Worm (Caenorhabditis elegans) whole organism, L2 larva: Measurements from ENCODE around the gene C09G9.8.

Experiments used
- C34F6.9 ChIP-seq: fragments of 150-350 bp; optimal IDR thresholded peaks from 2 replicates; lab custom pipeline; 2014; ENCODE audit warnings: missing biosample characterization, missing genetic modification characterization
- F13H6.1 ChIP-seq: sonication (generic microtip); optimal IDR thresholded peaks from 2 replicates; lab custom pipeline; 2016; ENCODE audit warnings: missing genetic modification characterization, missing compliant biosample characterization
- R02D3.7 ChIP-seq: fragments of 150-350 bp; optimal IDR thresholded peaks from 2 replicates; lab custom pipeline; 2014; ENCODE audit warnings: missing biosample characterization, missing genetic modification characterization
- ZK546.5 ChIP-seq: sonication (generic microtip); optimal IDR thresholded peaks from 2 replicates; lab custom pipeline; 2017; ENCODE audit warnings: missing biosample characterization, missing genetic modification characterization
- alr-1 ChIP-seq: fragments of 150-350 bp; optimal IDR thresholded peaks from 2 replicates; lab custom pipeline; 2014; ENCODE audit warnings: missing biosample characterization, missing genetic modification characterization
- aly-2 ChIP-seq: fragments of 150-350 bp; optimal IDR thresholded peaks from 2 replicates; lab custom pipeline; 2014; ENCODE audit warnings: missing biosample characterization, missing genetic modification characterization
- ama-1 ChIP-seq: fragments of 150-350 bp; optimal IDR thresholded peaks from 2 replicates; lab custom pipeline; 2018; ENCODE audit warnings: inconsistent platforms
- ceh-16 ChIP-seq: fragments of 150-350 bp; optimal IDR thresholded peaks from 2 replicates; lab custom pipeline; 2014; ENCODE audit warnings: missing biosample characterization, missing genetic modification characterization
- ceh-82 ChIP-seq: fragments of 150-350 bp; optimal IDR thresholded peaks from 2 replicates; lab custom pipeline; 2014; ENCODE audit warnings: missing biosample characterization, missing genetic modification characterization
- dmd-4 ChIP-seq: sonication (generic microtip); optimal IDR thresholded peaks from 2 replicates; lab custom pipeline; 2017; ENCODE audit warnings: missing biosample characterization, missing genetic modification characterization
- egl-27 ChIP-seq: sonication (generic microtip); optimal IDR thresholded peaks from 3 replicates; lab custom pipeline; 2017; ENCODE audit warnings: missing biosample characterization, missing genetic modification reagents, missing genetic modification characterization
- elt-1 ChIP-seq: fragments of 150-350 bp; optimal IDR thresholded peaks from 2 replicates; lab custom pipeline; 2014; ENCODE audit warnings: missing biosample characterization, missing genetic modification characterization
- fos-1 ChIP-seq: fragments of 150-350 bp; optimal IDR thresholded peaks from 2 replicates; lab custom pipeline; 2014; ENCODE audit warnings: missing biosample characterization, missing genetic modification characterization
- gmeb-1 ChIP-seq: fragments of 150-350 bp; optimal IDR thresholded peaks from 2 replicates; lab custom pipeline; 2014; ENCODE audit warnings: missing biosample characterization, missing genetic modification characterization
- lin-13 ChIP-seq: fragments of 150-350 bp; optimal IDR thresholded peaks from 2 replicates; lab custom pipeline; 2014; ENCODE audit warnings: missing biosample characterization, missing genetic modification reagents, missing genetic modification characterization
- mab-5 ChIP-seq: fragments of 150-350 bp; optimal IDR thresholded peaks from 2 replicates; lab custom pipeline; 2014; ENCODE audit warnings: missing biosample characterization, missing genetic modification characterization
- mbf-1 ChIP-seq: sonication (generic microtip); optimal IDR thresholded peaks from 2 replicates; lab custom pipeline; 2017; ENCODE audit warnings: missing biosample characterization, missing genetic modification characterization
- mdl-1 ChIP-seq, 2 experiments: fragments of 150-350 bp in 1 of 2; sonication (generic microtip) in 1 of 2; optimal IDR thresholded peaks; 2 replicates each; lab custom pipeline; 2017; ENCODE audit warnings: missing biosample characterization in 2 of 2, missing genetic modification characterization in 2 of 2
- nhr-10 ChIP-seq: sonication (generic microtip); optimal IDR thresholded peaks from 2 replicates; lab custom pipeline; 2017; ENCODE audit warnings: missing biosample characterization, missing genetic modification characterization
- nhr-129 ChIP-seq: fragments of 150-350 bp; optimal IDR thresholded peaks from 2 replicates; lab custom pipeline; 2014; ENCODE audit warnings: missing biosample characterization, missing genetic modification characterization
- nhr-21 ChIP-seq: fragments of 150-350 bp; optimal IDR thresholded peaks from 2 replicates; lab custom pipeline; 2014; ENCODE audit warnings: missing biosample characterization, missing genetic modification characterization
- nhr-23 ChIP-seq: fragments of 150-350 bp; optimal IDR thresholded peaks from 2 replicates; lab custom pipeline; 2014; ENCODE audit warnings: missing biosample characterization, missing genetic modification reagents, missing genetic modification characterization
- nhr-237 ChIP-seq: fragments of 150-350 bp; optimal IDR thresholded peaks from 2 replicates; lab custom pipeline; 2014; ENCODE audit warnings: missing biosample characterization, missing genetic modification characterization
- nhr-25 ChIP-seq: fragments of 150-350 bp; sonication (generic microtip); optimal IDR thresholded peaks from 3 replicates; lab custom pipeline; 2014; ENCODE audit warnings: missing biosample characterization, missing genetic modification characterization
- nhr-6 ChIP-seq: fragments of 150-350 bp; optimal IDR thresholded peaks from 2 replicates; lab custom pipeline; 2014; ENCODE audit warnings: missing biosample characterization, missing genetic modification characterization
- nhr-77 ChIP-seq: fragments of 150-350 bp; optimal IDR thresholded peaks from 2 replicates; lab custom pipeline; 2014; ENCODE audit warnings: missing biosample characterization, missing genetic modification characterization
- skn-1 ChIP-seq: sonication (generic microtip); optimal IDR thresholded peaks from 2 replicates; lab custom pipeline; 2017; ENCODE audit warnings: missing biosample characterization, missing genetic modification characterization
- sma-3 ChIP-seq: sonication (generic microtip); optimal IDR thresholded peaks from 2 replicates; lab custom pipeline; 2016; ENCODE audit warnings: missing genetic modification reagents, missing genetic modification characterization, missing compliant biosample characterization
- unc-39 ChIP-seq: fragments of 150-350 bp; optimal IDR thresholded peaks from 2 replicates; lab custom pipeline; 2014; ENCODE audit warnings: missing biosample characterization, missing genetic modification characterization
- unc-62 ChIP-seq: fragments of 150-350 bp; optimal IDR thresholded peaks from 2 replicates; lab custom pipeline; 2014; ENCODE audit warnings: missing biosample characterization, missing genetic modification reagents, missing genetic modification characterization
- ztf-1 ChIP-seq: fragments of 200-800 bp; sonication (Bioruptor generic); conservative IDR thresholded peaks from 2 replicates; pipeline ENCODE4 v1.3.6; 2022; ENCODE audit warnings: missing genetic modification characterization, missing compliant biosample characterization
- ztf-11 ChIP-seq: sonication (generic microtip); optimal IDR thresholded peaks from 2 replicates; lab custom pipeline; 2017; ENCODE audit warnings: missing biosample characterization, missing genetic modification characterization
- ztf-4 ChIP-seq: fragments of 150-350 bp; optimal IDR thresholded peaks from 2 replicates; lab custom pipeline; 2014; ENCODE audit warnings: missing biosample characterization, missing genetic modification characterization

The C09G9.8 gene

DNA sequence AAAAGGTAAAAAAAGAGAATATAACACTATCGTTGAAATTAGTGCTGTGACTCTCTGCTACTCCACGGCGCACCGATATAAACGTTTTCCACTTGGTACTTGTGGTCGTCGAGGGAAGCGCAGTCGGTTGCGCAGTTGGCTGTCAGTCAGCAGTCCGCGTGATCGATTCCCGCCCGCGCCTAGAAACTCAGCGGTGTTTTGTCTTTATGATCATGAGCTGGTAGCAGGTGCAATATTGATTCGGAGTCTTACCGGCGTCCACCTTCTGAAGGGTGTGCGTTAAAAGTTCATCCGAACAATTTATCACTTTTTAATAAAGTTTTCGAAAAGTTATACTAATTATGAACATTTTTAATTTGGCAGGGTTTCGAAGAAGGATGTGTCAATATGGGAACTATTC is 45.8 kb downstream of the C09G9.8 start (continued):
- TF ChIP-seq unc-62 (GFP tag; lab: Kevin White, UChicago) (no peak), dmd-4 (tag; lab: Kevin White, UChicago) (no peak), nhr-23 (no peak), nhr-6 (tag; lab: Kevin White, UChicago) (no peak), fos-1 (tag; lab: Kevin White, UChicago) (peak; percentile 78), egl-27 (tag; lab: Kevin White, UChicago) (peak; percentile 41), nhr-77 (no peak), ceh-82 (tag; lab: Kevin White, UChicago) (no peak), aly-2 (tag; lab: Kevin White, UChicago) (no peak), R02D3.7 (tag; lab: Kevin White, UChicago) (no peak), ztf-1 (no peak), nhr-10 (tag; lab: Kevin White, UChicago) (peak; percentile 24), lin-13 (GFP tag; lab: Kevin White, UChicago) (peak; percentile 70), ceh-16 (tag; lab: Kevin White, UChicago) (peak; percentile 42), elt-1 (tag; lab: Kevin White, UChicago) (no peak), mab-5 (peak; percentile 22), sma-3 (GFP tag; lab: Kevin White, UChicago) (peak; percentile 81), nhr-21 (peak; percentile 84), nhr-129 (tag; lab: Kevin White, UChicago) (peak; percentile 82)

DNA sequence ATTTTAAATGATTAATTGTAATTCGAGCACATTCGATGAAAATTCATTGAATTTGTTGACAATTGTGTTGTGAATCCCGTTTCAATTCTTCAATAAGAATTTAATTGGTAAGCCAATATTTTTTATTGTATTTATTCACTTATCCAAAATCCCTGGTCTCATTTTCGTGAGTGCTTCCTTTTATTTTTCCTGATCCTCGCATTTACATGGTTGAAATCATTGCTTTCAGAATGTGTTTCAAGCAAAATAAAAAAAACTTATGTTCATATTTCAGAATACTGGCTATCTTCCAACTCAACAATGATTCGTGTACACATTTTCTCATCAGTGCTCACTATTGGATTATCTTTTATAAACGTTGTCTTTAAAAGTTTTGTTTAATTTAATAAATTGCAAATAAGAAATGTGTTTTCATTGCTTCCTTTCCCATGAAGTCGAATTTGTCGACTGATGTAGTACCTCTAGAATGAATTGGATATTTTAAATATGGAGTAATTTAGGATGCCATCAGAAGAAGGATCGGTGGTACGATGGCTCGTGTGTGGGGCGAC is 48.7 kb downstream of the C09G9.8 start, which contains the start of the genes D1046.18 and slc-25A26:
D1046.18 (plus strand) TSS at position 301 of the 551 bp plus-strand sequence.
slc-25A26 (plus strand) TSS at position 501 of the 551 bp plus-strand sequence.
- TF ChIP-seq fos-1 (tag; lab: Kevin White, UChicago) (no peak), ztf-1 (no peak), mdl-1 (tag; optimal IDR thresholded peaks at IDR 0.05; lab: Kevin White, UChicago) (no peak), gmeb-1 (tag; lab: Kevin White, UChicago) (no peak), unc-39 (tag; lab: Kevin White, UChicago) (no peak), skn-1 (tag; lab: Kevin White, UChicago) (no peak), nhr-25 (tag; lab: Kevin White, UChicago) (no peak), ztf-4 (tag; lab: Kevin White, UChicago) (no peak), ama-1 (no peak), alr-1 (tag; lab: Kevin White, UChicago) (no peak), mbf-1 (tag; lab: Kevin White, UChicago) (no peak), ceh-16 (tag; lab: Kevin White, UChicago) (no peak), nhr-237 (no peak), C34F6.9 (tag; lab: Kevin White, UChicago) (no peak), dmd-4 (tag; lab: Kevin White, UChicago) (no peak), aly-2 (tag; lab: Kevin White, UChicago) (no peak), mab-5 (no peak), ztf-11 (no peak), F13H6.1 (tag; lab: Kevin White, UChicago) (no peak), ZK546.5 (tag; lab: Kevin White, UChicago) (no peak)
